Fruit fly (Drosophila melanogaster): Measurements from ENCODE around the gene Mic26-27.
"Not testable (repeated sequence)": the region's sequence is repeated elsewhere in the genome, so short reads cannot be mapped to it uniquely, and the experiment has no call there.

Gene Mic26-27

DNA sequence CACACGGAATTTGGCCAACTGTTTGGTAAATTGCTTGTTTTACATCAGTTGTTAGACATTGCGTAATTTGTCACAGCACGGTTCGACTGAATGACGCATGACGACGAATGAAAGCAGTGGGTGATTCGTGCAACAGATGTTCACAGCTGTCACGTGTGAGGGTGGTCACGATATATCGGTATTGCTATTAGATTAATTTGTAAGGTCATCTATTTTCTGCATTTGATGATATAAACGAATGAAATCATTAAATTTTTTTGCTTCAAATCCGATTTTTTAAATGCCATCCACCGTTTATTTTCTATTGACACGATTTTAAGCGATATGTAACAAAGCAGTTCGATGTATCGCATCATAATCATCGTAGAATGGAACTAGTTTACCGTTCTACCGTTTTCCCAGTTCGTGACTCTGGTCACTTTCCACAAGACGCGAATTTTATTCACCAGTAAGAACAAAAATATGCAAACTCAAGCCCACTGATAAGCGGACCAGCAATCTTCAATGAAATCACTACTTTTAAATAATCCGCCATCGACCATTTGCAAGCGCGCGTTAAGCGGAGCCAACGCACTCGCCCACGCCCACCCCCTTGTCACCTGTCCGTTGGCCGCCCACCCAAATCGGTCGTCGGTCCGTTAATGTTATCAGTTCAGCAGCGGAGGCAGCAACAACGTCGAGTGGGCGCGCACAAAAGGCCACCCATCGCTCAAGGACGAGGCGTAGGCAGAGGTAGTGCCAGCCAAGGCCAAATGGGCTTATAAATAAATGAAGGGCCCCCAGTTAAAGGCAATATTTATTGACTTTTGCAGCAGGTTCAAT is at the start of gene Mic26-27, which contains the start of gene CG5916:
Mic26-27 (minus strand) TSS at position 224 of the 822 bp plus-strand sequence.
CG5916 (plus strand) TSS at position 398 of the 822 bp plus-strand sequence.
- TF ChIP-seq CTCF (optimal IDR thresholded peaks at IDR 0.05) (peak; percentile 0 to 16), CG8478 (optimal IDR thresholded peaks at IDR 0.05) (no peak)

DNA sequence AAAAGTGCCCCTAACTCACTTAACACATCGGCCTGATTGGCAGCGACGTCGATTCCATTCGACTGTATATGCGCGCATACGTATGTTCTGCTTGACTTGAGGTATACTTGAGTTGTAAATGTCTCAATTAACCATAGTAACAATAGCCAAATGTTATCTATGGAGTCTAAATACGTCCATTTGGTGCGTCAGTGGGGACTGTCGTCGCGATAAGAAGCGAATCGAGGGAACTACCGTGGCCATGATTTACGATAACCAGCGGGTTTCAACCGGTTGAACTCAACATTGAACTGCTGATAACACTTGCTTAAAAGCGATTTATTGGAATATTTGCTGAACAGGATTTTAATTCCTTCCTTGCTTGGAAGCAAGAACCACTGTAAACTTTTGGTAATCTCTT is 44.1 kb upstream of the Mic26-27 start:
- no peak for TF ChIP-seq CG8478 (optimal IDR thresholded peaks at IDR 0.05)
- no peak for TF ChIP-seq CTCF (optimal IDR thresholded peaks at IDR 0.05)

dm6 chr3R:16190183-16190763 is 43.6 kb upstream of the Mic26-27 start:
- TF ChIP-seq CG8478 (optimal IDR thresholded peaks at IDR 0.05) (no peak), CTCF (optimal IDR thresholded peaks at IDR 0.05) (no peak)

DNA sequence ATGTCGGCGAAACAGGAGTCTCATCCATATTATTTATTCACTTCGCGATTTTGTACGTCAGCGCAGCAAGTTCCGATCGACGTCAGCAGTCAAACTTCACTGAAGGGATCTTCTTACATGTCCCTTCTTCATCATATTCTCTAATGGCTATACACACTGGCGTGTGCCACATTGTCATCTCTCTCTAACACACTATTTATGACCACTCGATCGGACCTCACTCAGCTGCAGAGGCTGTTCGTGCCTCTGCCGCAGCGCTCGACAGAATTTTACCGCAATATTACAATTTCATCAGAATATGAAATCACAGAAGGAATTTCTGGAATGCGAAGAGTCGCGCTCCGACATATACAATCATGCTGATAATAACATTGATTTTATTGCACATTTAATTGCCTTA is 42.8 kb upstream of the Mic26-27 start, which contains the start of gene Bin1:
Bin1 (minus strand) TSS at position 101 of the 400 bp plus-strand sequence.
- not testable (repeated sequence) for TF ChIP-seq CTCF, CG8478 (optimal IDR thresholded peaks at IDR 0.05)

- TF ChIP-seq CTCF (optimal IDR thresholded peaks at IDR 0.05) (no peak), CG8478 (optimal IDR thresholded peaks at IDR 0.05) (no peak)
Observed at dm6 chr3R:16187737-16188136, 41.1 kb upstream of the Mic26-27 start.

dm6 chr3R:16186791-16187681 is 40.4 kb upstream of the Mic26-27 start, which contains the start of gene sra:
Gene sra, plus strand, starts transcription at chr3R:16186999.
- no peak for TF ChIP-seq CG8478 (optimal IDR thresholded peaks at IDR 0.05)
- peak; percentile 8 to 42 for TF ChIP-seq CTCF (optimal IDR thresholded peaks at IDR 0.05)

- no peak for TF ChIP-seq CG8478 (optimal IDR thresholded peaks at IDR 0.05)
- no peak for TF ChIP-seq CTCF (optimal IDR thresholded peaks at IDR 0.05)
Observed at dm6 chr3R:16182269-16182875, 35.7 kb upstream of the Mic26-27 start.

- TF ChIP-seq CG8478 (optimal IDR thresholded peaks at IDR 0.05) (no peak), CTCF (optimal IDR thresholded peaks at IDR 0.05) (peak in 1 of 2 experiments; percentile 5)
Observed at dm6 chr3R:16180476-16181070, 33.9 kb upstream of the Mic26-27 start, which contains the start of gene CG8927. Gene CG8927, plus strand, starts transcription at chr3R:16181020.

DNA sequence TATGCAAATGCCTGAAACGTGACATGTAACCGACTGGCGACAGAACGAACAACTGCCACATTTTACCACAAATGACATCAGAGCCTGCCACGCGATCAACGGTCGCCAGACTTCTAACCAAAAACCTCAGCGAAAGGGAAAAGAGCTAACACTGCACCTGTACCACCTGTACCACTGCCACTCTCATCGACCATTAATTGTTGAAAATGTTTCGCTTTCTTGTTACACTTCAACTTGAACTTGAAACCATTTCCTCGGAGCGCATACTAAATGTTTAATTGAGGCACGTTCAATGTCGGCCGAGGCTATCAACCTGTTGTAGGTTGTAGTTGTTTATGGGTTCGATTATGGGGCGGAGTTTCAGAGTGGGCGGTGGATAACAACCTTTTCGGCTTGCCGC is 29.9 kb upstream of the Mic26-27 start:
- TF ChIP-seq CTCF (optimal IDR thresholded peaks at IDR 0.05) (no peak), CG8478 (optimal IDR thresholded peaks at IDR 0.05) (no peak)

dm6 chr3R:16173500-16173899 is 26.8 kb upstream of the Mic26-27 start:
- TF ChIP-seq CG8478 (optimal IDR thresholded peaks at IDR 0.05) (no peak), CTCF (optimal IDR thresholded peaks at IDR 0.05) (no peak)

DNA sequence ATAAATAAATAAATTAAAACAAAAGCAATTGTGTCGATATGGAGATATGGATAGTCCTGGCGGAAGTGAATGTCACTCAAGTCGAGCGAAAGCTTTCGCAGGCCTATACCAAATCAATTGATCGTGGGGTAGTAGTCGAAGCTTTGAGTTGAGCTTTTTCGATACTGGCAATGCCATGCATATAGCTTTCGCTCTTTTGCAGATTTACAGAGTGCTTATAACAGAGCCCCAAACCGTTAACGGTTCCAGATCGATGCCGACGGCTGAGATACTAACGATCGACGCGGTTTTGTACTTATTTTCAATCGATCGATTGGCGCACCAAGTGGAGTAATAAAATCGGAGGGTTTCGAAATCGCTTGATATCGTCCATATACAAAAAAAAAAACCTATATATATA is 25.1 kb upstream of the Mic26-27 start, which contains the start of gene CG8925:
CG8925 (plus strand) TSS at position 245 of the 400 bp plus-strand sequence.
- TF ChIP-seq CG8478 (optimal IDR thresholded peaks at IDR 0.05) (no peak), CTCF (optimal IDR thresholded peaks at IDR 0.05) (no peak)

DNA sequence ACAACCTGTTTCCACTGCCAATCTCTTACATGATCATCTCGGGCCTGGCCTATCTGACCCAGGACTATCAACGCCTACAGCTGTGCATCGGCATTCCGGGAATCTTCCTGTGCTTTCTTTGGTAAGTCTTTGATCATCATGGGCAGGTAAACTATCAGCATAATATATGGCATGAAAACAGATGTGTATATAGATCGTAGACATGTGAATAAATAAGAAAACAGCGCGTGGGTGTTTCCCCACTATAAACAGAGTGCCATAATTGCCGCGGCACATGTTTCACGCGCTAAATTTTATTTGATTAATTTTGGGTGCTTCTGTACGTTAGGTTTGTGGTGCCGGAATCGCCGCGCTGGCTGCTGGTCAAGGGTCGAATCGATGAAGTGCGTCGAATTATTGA is 21.4 kb upstream of the Mic26-27 start:
- TF ChIP-seq CTCF (optimal IDR thresholded peaks at IDR 0.05) (no peak), CG8478 (optimal IDR thresholded peaks at IDR 0.05) (no peak)

DNA sequence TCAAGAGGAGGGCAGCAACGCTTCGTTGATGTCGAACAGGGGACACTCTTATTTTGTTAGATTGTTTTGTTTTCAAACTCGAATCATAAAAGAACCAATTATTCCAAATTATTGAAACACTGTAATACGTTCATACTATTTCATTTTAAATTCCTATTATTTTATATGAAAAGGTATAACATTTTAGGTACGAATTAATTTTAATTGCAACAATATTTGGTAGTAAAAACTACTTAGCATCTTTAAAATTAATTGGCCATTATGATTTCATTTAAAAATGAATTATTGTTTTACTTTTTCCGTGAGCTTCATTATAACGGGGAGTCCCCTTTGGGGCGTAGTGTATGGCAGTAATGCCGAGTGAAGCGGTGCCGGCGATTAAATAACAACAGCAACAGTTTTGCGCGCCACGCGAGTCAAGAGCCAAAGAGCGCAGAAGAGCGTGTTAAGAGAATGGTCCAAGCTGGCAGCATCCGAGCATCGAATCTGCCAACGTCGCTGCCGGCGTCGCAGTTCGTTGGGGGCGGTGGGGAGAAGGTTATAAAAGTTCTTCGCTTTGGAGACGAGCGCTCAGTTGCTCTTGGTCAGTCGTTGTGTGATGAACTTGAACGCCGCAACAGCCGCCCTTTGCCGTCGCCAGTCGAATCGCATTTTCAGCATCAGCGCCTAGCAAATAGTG is 11.0 kb upstream of the Mic26-27 start:
- TF ChIP-seq CG8478 (optimal IDR thresholded peaks at IDR 0.05) (no peak), CTCF (optimal IDR thresholded peaks at IDR 0.05) (no peak)

All from S2 (cell line).